Fruit fly (Drosophila melanogaster) S2 (cell line): Measurements from ENCODE around the gene PH4alphaSG2.

Source experiments
- CG8478 ChIP-seq: fragments of >200 bp; optimal IDR thresholded peaks from 2 replicates; lab custom pipeline; 2018
- CTCF ChIP-seq, 2 experiments: fragments of >200 bp; optimal IDR thresholded peaks; 2 replicates each; lab custom pipeline; 2018

DNA sequence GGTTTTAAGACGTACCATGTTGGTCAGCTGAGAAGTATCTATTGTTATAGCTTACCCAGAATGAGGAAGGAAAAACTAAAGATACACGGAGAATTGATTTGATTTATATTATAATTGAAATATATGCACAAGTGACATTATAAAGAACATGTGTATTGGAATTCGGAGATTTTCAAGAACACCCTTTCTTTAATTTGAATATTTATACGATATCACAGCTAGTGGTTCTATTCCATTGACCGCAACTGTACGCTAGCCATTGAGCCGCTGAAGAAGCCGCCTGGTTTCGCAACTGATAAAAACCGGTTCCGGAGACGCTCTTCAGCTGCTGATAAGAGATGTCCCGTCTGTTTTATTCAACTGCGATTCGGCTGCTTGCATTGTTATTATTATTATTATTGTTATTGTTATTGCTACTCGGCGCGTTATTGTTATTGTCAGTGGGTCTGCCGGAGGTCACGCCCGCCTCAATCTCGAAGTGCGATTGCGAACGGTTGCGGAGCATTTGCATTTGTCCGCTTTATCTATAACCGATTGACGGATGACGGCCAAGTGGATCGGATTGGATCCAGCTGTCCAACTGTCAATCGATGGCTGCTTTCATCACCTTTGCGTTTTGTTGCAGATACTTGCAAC lies 28.1 kb upstream of the PH4alphaSG2 start:
- TF ChIP-seq CTCF (optimal IDR thresholded peaks at IDR 0.05; lab: Kevin White, UChicago) = no peak
- TF ChIP-seq CG8478 (lab: Kevin White, UChicago) = no peak
